Worm (Caenorhabditis elegans): ENCODE measurements around the gene str-94.

- TF ChIP-seq dao-5 (tag; optimal IDR thresholded peaks at IDR 0.05) (no peak), him-1 (tag; optimal IDR thresholded peaks at IDR 0.05) (peak; percentile 57), W03F9.2 (tag; optimal IDR thresholded peaks at IDR 0.05) (no peak)
Observed at ce11 chrV:9218655-9219389, 30.3 kb downstream of the str-94 start.
